Worm (Caenorhabditis elegans) whole organism, L2 larva: ENCODE results near the gene ugt-21.

Experiments used
- F13H6.1 ChIP-seq: sonication (generic microtip); optimal IDR thresholded peaks from 2 replicates; lab custom pipeline; 2016; ENCODE audit warnings: missing genetic modification characterization, missing compliant biosample characterization
- R02D3.7 ChIP-seq: fragments of 150-350 bp; optimal IDR thresholded peaks from 2 replicates; lab custom pipeline; 2014; ENCODE audit warnings: missing biosample characterization, missing genetic modification characterization
- Y55F3AM.14 ChIP-seq: fragments of 200-800 bp; sonication (Bioruptor generic); optimal IDR thresholded peaks from 2 replicates; lab custom pipeline; 2018; ENCODE audit warnings: mild to moderate bottlenecking, missing genetic modification characterization, missing compliant biosample characterization
- ZK546.5 ChIP-seq: sonication (generic microtip); optimal IDR thresholded peaks from 2 replicates; lab custom pipeline; 2017; ENCODE audit warnings: missing biosample characterization, missing genetic modification characterization
- alr-1 ChIP-seq: fragments of 150-350 bp; optimal IDR thresholded peaks from 2 replicates; lab custom pipeline; 2014; ENCODE audit warnings: missing biosample characterization, missing genetic modification characterization
- ama-1 ChIP-seq: fragments of 150-350 bp; optimal IDR thresholded peaks from 2 replicates; lab custom pipeline; 2018; ENCODE audit warnings: inconsistent platforms
- blmp-1 ChIP-seq: sonication (generic microtip); optimal IDR thresholded peaks from 2 replicates; lab custom pipeline; 2017; ENCODE audit warnings: missing genetic modification characterization, mild to moderate bottlenecking, missing compliant biosample characterization, antibody characterized with exemption, moderate library complexity; ENCODE audit not compliant: insufficient read depth
- ceh-16 ChIP-seq: fragments of 150-350 bp; optimal IDR thresholded peaks from 2 replicates; lab custom pipeline; 2014; ENCODE audit warnings: missing biosample characterization, missing genetic modification characterization
- ceh-82 ChIP-seq: fragments of 150-350 bp; optimal IDR thresholded peaks from 2 replicates; lab custom pipeline; 2014; ENCODE audit warnings: missing biosample characterization, missing genetic modification characterization
- crh-2 ChIP-seq: sonication (generic microtip); optimal IDR thresholded peaks from 2 replicates; lab custom pipeline; 2017; ENCODE audit warnings: missing biosample characterization, missing genetic modification characterization
- dmd-4 ChIP-seq: sonication (generic microtip); optimal IDR thresholded peaks from 2 replicates; lab custom pipeline; 2017; ENCODE audit warnings: missing biosample characterization, missing genetic modification characterization
- egl-27 ChIP-seq: sonication (generic microtip); optimal IDR thresholded peaks from 3 replicates; lab custom pipeline; 2017; ENCODE audit warnings: missing biosample characterization, missing genetic modification reagents, missing genetic modification characterization
- elt-1 ChIP-seq: fragments of 150-350 bp; optimal IDR thresholded peaks from 2 replicates; lab custom pipeline; 2014; ENCODE audit warnings: missing biosample characterization, missing genetic modification characterization
- fos-1 ChIP-seq: fragments of 150-350 bp; optimal IDR thresholded peaks from 2 replicates; lab custom pipeline; 2014; ENCODE audit warnings: missing biosample characterization, missing genetic modification characterization
- gmeb-1 ChIP-seq: fragments of 150-350 bp; optimal IDR thresholded peaks from 2 replicates; lab custom pipeline; 2014; ENCODE audit warnings: missing biosample characterization, missing genetic modification characterization
- lin-39 ChIP-seq: fragments of 150-350 bp; optimal IDR thresholded peaks from 2 replicates; lab custom pipeline; 2014; ENCODE audit warnings: missing biosample characterization, missing genetic modification reagents, missing genetic modification characterization
- lsy-2 ChIP-seq, 2 experiments: fragments of 150-350 bp in 1 of 2; sonication (generic microtip) in 1 of 2; optimal IDR thresholded peaks; 2 replicates each; lab custom pipeline; 2014 to 2017; ENCODE audit warnings: missing biosample characterization in 2 of 2, missing genetic modification characterization in 2 of 2
- mab-5 ChIP-seq: fragments of 150-350 bp; optimal IDR thresholded peaks from 2 replicates; lab custom pipeline; 2014; ENCODE audit warnings: missing biosample characterization, missing genetic modification characterization
- mbf-1 ChIP-seq: sonication (generic microtip); optimal IDR thresholded peaks from 2 replicates; lab custom pipeline; 2017; ENCODE audit warnings: missing biosample characterization, missing genetic modification characterization
- nhr-10 ChIP-seq: sonication (generic microtip); optimal IDR thresholded peaks from 2 replicates; lab custom pipeline; 2017; ENCODE audit warnings: missing biosample characterization, missing genetic modification characterization
- nhr-11 ChIP-seq: fragments of 150-350 bp; optimal IDR thresholded peaks from 2 replicates; lab custom pipeline; 2014; ENCODE audit warnings: missing biosample characterization, missing genetic modification characterization
- nhr-129 ChIP-seq: fragments of 150-350 bp; optimal IDR thresholded peaks from 2 replicates; lab custom pipeline; 2014; ENCODE audit warnings: missing biosample characterization, missing genetic modification characterization
- nhr-21 ChIP-seq: fragments of 150-350 bp; optimal IDR thresholded peaks from 2 replicates; lab custom pipeline; 2014; ENCODE audit warnings: missing biosample characterization, missing genetic modification characterization
- nhr-23 ChIP-seq: fragments of 150-350 bp; optimal IDR thresholded peaks from 2 replicates; lab custom pipeline; 2014; ENCODE audit warnings: missing biosample characterization, missing genetic modification reagents, missing genetic modification characterization
- nhr-237 ChIP-seq: fragments of 150-350 bp; optimal IDR thresholded peaks from 2 replicates; lab custom pipeline; 2014; ENCODE audit warnings: missing biosample characterization, missing genetic modification characterization
- nhr-25 ChIP-seq: fragments of 150-350 bp; sonication (generic microtip); optimal IDR thresholded peaks from 3 replicates; lab custom pipeline; 2014; ENCODE audit warnings: missing biosample characterization, missing genetic modification characterization
- nhr-6 ChIP-seq: fragments of 150-350 bp; optimal IDR thresholded peaks from 2 replicates; lab custom pipeline; 2014; ENCODE audit warnings: missing biosample characterization, missing genetic modification characterization
- peb-1 ChIP-seq: fragments of 150-350 bp; optimal IDR thresholded peaks from 2 replicates; lab custom pipeline; 2014; ENCODE audit warnings: missing biosample characterization, missing genetic modification characterization
- skn-1 ChIP-seq: sonication (generic microtip); optimal IDR thresholded peaks from 2 replicates; lab custom pipeline; 2017; ENCODE audit warnings: missing biosample characterization, missing genetic modification characterization
- sma-3 ChIP-seq: sonication (generic microtip); optimal IDR thresholded peaks from 2 replicates; lab custom pipeline; 2016; ENCODE audit warnings: missing genetic modification reagents, missing genetic modification characterization, missing compliant biosample characterization
- sma-9 ChIP-seq, 2 experiments: fragments of 150-350 bp in 1 of 2; sonication (generic microtip) in 1 of 2; optimal IDR thresholded peaks; 2 replicates each; lab custom pipeline; 2014 to 2016; ENCODE audit warnings: missing genetic modification characterization in 2 of 2, mild to moderate bottlenecking in 1 of 2, missing biosample characterization in 1 of 2, missing compliant biosample characterization in 1 of 2, missing genetic modification reagents in 1 of 2, moderate library complexity in 1 of 2
- snpc-4 ChIP-seq: fragments of 150-350 bp; optimal IDR thresholded peaks from 2 replicates; lab custom pipeline; 2014; ENCODE audit warnings: missing biosample characterization, missing genetic modification characterization
- unc-55 ChIP-seq: fragments of 150-350 bp; sonication (generic microtip); optimal IDR thresholded peaks from 3 replicates; lab custom pipeline; 2014; ENCODE audit warnings: missing biosample characterization, missing genetic modification reagents, missing genetic modification characterization
- zag-1 ChIP-seq: fragments of 150-350 bp; optimal IDR thresholded peaks from 2 replicates; lab custom pipeline; 2014; ENCODE audit warnings: missing biosample characterization, missing genetic modification characterization
- ztf-1 ChIP-seq: fragments of 200-800 bp; sonication (Bioruptor generic); conservative IDR thresholded peaks from 2 replicates; pipeline ENCODE4 v1.3.6; 2022; ENCODE audit warnings: missing genetic modification characterization, missing compliant biosample characterization
- ztf-11 ChIP-seq: sonication (generic microtip); optimal IDR thresholded peaks from 2 replicates; lab custom pipeline; 2017; ENCODE audit warnings: missing biosample characterization, missing genetic modification characterization

Gene ugt-21

ce11 chrIV:9514132-9514531 lies 14.0 kb downstream of the ugt-21 start:
- TF ChIP-seq nhr-25 (tag; lab: Kevin White, UChicago) (peak; percentile 0), nhr-129 (peak; percentile 91), egl-27 (tag; lab: Kevin White, UChicago) (no peak)

ce11 chrIV:9516831-9517230 lies 16.7 kb downstream of the ugt-21 start, which contains the start of gene C33A12.19:
Gene C33A12.19, plus strand, starts transcription at chrIV:9516999.
- no peak for TF ChIP-seq snpc-4 (tag; lab: Kevin White, UChicago)
- TF ChIP-seq sma-3 (GFP tag; lab: Kevin White, UChicago): peak; percentile 53
- TF ChIP-seq nhr-21 (tag; lab: Kevin White, UChicago): peak; percentile 40
- peak; percentile 19 for TF ChIP-seq nhr-129
- TF ChIP-seq nhr-6 (tag; lab: Kevin White, UChicago): no peak
- TF ChIP-seq nhr-25 (tag; lab: Kevin White, UChicago): peak; percentile 28
- peak; percentile 44 for TF ChIP-seq gmeb-1 (tag; lab: Kevin White, UChicago)
- TF ChIP-seq sma-9 (GFP tag; optimal IDR thresholded peaks at IDR 0.05; lab: Kevin White, UChicago): peak; percentile 66
- TF ChIP-seq sma-9 (tag; optimal IDR thresholded peaks at IDR 0.05; lab: Kevin White, UChicago): no peak
- TF ChIP-seq fos-1 (tag; lab: Kevin White, UChicago): peak; percentile 30
- TF ChIP-seq blmp-1 (tag; lab: Kevin White, UChicago): peak; percentile 59
- no peak for TF ChIP-seq R02D3.7
- TF ChIP-seq lsy-2 (tag; optimal IDR thresholded peaks at IDR 0.05; lab: Kevin White, UChicago): peak in 1 of 2 experiments; percentile 32

DNA sequence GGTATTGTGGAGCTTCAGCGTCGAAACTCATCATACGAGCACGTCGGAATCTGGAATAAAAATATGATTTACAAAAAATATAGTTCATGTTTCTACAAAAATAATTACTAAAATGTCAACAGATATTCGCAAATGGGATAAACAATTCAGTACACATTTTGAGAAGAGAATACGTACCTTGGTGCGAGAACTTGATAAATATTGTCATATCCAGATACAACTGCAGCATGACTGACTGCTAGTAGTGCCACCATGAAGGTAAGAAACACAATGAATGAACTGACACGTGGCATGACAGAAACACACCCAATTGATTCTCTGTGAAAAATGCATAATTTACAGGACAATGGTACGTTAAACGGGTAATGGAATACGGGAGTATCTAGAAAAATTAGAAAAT lies 18.5 kb downstream of the ugt-21 start, which contains the start of gene nlp-35:
Gene nlp-35, minus strand, starts transcription at position 319 of the 400 bp plus-strand sequence.
- TF ChIP-seq ZK546.5 (tag; lab: Kevin White, UChicago) (no peak), nhr-10 (tag; lab: Kevin White, UChicago) (no peak), nhr-21 (tag; lab: Kevin White, UChicago) (peak; percentile 25), crh-2 (tag; lab: Kevin White, UChicago) (no peak)
- TF ChIP-seq, all 48 proteins: peak for 1

- TF ChIP-seq nhr-23 (no peak), snpc-4 (tag; lab: Kevin White, UChicago) (no peak), fos-1 (tag; lab: Kevin White, UChicago) (no peak), zag-1 (tag; lab: Kevin White, UChicago) (no peak), ZK546.5 (tag; lab: Kevin White, UChicago) (no peak), lsy-2 (tag; optimal IDR thresholded peaks at IDR 0.05; lab: Kevin White, UChicago) (no peak), nhr-237 (tag; lab: Kevin White, UChicago) (no peak), ztf-11 (tag; lab: Kevin White, UChicago) (no peak), elt-1 (tag; lab: Kevin White, UChicago) (no peak), nhr-6 (tag; lab: Kevin White, UChicago) (no peak), ceh-82 (no peak), Y55F3AM.14 (GFP tag; lab: Kevin White, UChicago) (no peak), dmd-4 (tag; lab: Kevin White, UChicago) (no peak), skn-1 (tag; lab: Kevin White, UChicago) (no peak)
- TF ChIP-seq, all 48 proteins: peak for 0
These were observed 20.5 kb downstream of the ugt-21 start for ce11 chrIV:9520629-9521028.

- no peak for TF ChIP-seq mbf-1 (tag; lab: Kevin White, UChicago)
- TF ChIP-seq nhr-129: no peak
- no peak for TF ChIP-seq unc-55 (GFP tag; lab: Kevin White, UChicago)
- no peak for TF ChIP-seq mab-5 (tag; lab: Kevin White, UChicago)
- no peak for TF ChIP-seq ceh-16 (tag; lab: Kevin White, UChicago)
- TF ChIP-seq egl-27 (tag; lab: Kevin White, UChicago): no peak
- no peak for TF ChIP-seq peb-1 (tag; lab: Kevin White, UChicago)
- no peak for TF ChIP-seq ztf-1
- no peak for TF ChIP-seq nhr-6 (tag; lab: Kevin White, UChicago)
- no peak for TF ChIP-seq ZK546.5 (tag; lab: Kevin White, UChicago)
- no peak for TF ChIP-seq nhr-21 (tag; lab: Kevin White, UChicago)
- TF ChIP-seq lin-39 (tag; lab: Kevin White, UChicago): no peak
- no peak for TF ChIP-seq ama-1 (lab: Kevin White, UChicago)
- TF ChIP-seq nhr-11 (tag; lab: Kevin White, UChicago): no peak
- TF ChIP-seq alr-1 (tag; lab: Kevin White, UChicago): no peak
- no peak for TF ChIP-seq F13H6.1 (tag; lab: Kevin White, UChicago)
- TF ChIP-seq blmp-1 (tag; lab: Kevin White, UChicago): no peak
- TF ChIP-seq zag-1 (tag; lab: Kevin White, UChicago): no peak
- TF ChIP-seq, all 48 proteins: peak for 0
These were observed 23.0 kb downstream of the ugt-21 start for ce11 chrIV:9523139-9523538.
